Fruit fly (Drosophila melanogaster) whole organism, embryonic: ENCODE measurements around the gene AANATL3.

Experiments
- ATbp ChIP-seq: fragments of 200-800 bp; sonication (Bioruptor generic); optimal IDR thresholded peaks from 2 replicates; lab custom pipeline; 2017; ENCODE audit warnings: missing biosample characterization, mild to moderate bottlenecking, missing genetic modification characterization, missing genetic modification reagents
- Atf6 ChIP-seq: fragments of 200-800 bp; sonication (Bioruptor generic); IDR thresholded peaks from 2 replicates; pipeline ENCODE4 v1.3.6; 2022; ENCODE audit warnings: missing biosample characterization, missing genetic modification characterization
- CG1024 ChIP-seq: fragments of 200-800 bp; sonication (Bioruptor generic); IDR thresholded peaks from 2 replicates; pipeline ENCODE4 v1.3.6; 2022; ENCODE audit warnings: missing biosample characterization, missing genetic modification characterization
- CG10267 ChIP-seq: fragments of 200-800 bp; sonication (Bioruptor generic); optimal IDR thresholded peaks from 2 replicates; lab custom pipeline; 2018; ENCODE audit warnings: missing biosample characterization, mild to moderate bottlenecking, missing genetic modification characterization, moderate library complexity
- CG12104 ChIP-seq: fragments of 200-800 bp; sonication (Bioruptor generic); optimal IDR thresholded peaks from 3 replicates; lab custom pipeline; 2016; ENCODE audit warnings: missing biosample characterization, missing genetic modification characterization
- CG12942 ChIP-seq: fragments of 200-800 bp; sonication (Bioruptor generic); optimal IDR thresholded peaks from 3 replicates; lab custom pipeline; 2016; ENCODE audit warnings: missing biosample characterization, missing genetic modification characterization
- CG13296 ChIP-seq: fragments of 200-800 bp; sonication (Bioruptor generic); optimal IDR thresholded peaks from 3 replicates; lab custom pipeline; 2018; ENCODE audit warnings: missing biosample characterization, mild to moderate bottlenecking, missing genetic modification characterization
- CG13775 ChIP-seq: fragments of 200-800 bp; sonication (Bioruptor generic); optimal IDR thresholded peaks from 3 replicates; lab custom pipeline; 2017; ENCODE audit warnings: missing biosample characterization, mild to moderate bottlenecking, missing genetic modification characterization
- CG14667 ChIP-seq: fragments of 200-800 bp; sonication (Bioruptor generic); IDR thresholded peaks from 2 replicates; pipeline ENCODE4 v1.3.6; 2022; ENCODE audit warnings: missing biosample characterization, missing genetic modification characterization
- CG15011 ChIP-seq: fragments of 200-800 bp; sonication (Bioruptor generic); optimal IDR thresholded peaks from 3 replicates; lab custom pipeline; 2018; ENCODE audit warnings: missing biosample characterization, mild to moderate bottlenecking, missing genetic modification characterization
- CG16815 ChIP-seq: fragments of 200-800 bp; sonication (Bioruptor generic); optimal IDR thresholded peaks from 3 replicates; lab custom pipeline; 2017; ENCODE audit warnings: missing biosample characterization, mild to moderate bottlenecking, missing genetic modification characterization
- CG18011 ChIP-seq: fragments of 200-800 bp; sonication (Bioruptor generic); optimal IDR thresholded peaks from 2 replicates; lab custom pipeline; 2017; ENCODE audit warnings: missing biosample characterization, missing genetic modification characterization, mild to moderate bottlenecking, moderate library complexity, missing genotype
- CG18476 ChIP-seq: fragments of 200-800 bp; sonication (Bioruptor generic); optimal IDR thresholded peaks from 2 replicates; lab custom pipeline; 2016; ENCODE audit warnings: missing biosample characterization, mild to moderate bottlenecking, missing genetic modification characterization
- CG31388 ChIP-seq: fragments of 200-800 bp; sonication (Bioruptor generic); optimal IDR thresholded peaks from 2 replicates; lab custom pipeline; 2016; ENCODE audit warnings: missing biosample characterization, missing genetic modification characterization
- CG3281 ChIP-seq: fragments of 200-800 bp; sonication (Bioruptor generic); optimal IDR thresholded peaks from 3 replicates; lab custom pipeline; 2017; ENCODE audit warnings: missing biosample characterization, mild to moderate bottlenecking, missing genetic modification characterization
- CG34376 ChIP-seq: fragments of 200-800 bp; sonication (Bioruptor generic); optimal IDR thresholded peaks from 2 replicates; lab custom pipeline; 2018; ENCODE audit warnings: missing biosample characterization, mild to moderate bottlenecking, missing genetic modification characterization
- CG43689 ChIP-seq: fragments of 200-800 bp; sonication (Bioruptor generic); IDR thresholded peaks from 2 replicates; pipeline ENCODE4 v1.3.6; 2022; ENCODE audit warnings: missing biosample characterization, missing genetic modification characterization
- CG4424 ChIP-seq: fragments of 200-800 bp; sonication (Bioruptor generic); optimal IDR thresholded peaks from 3 replicates; lab custom pipeline; 2016; ENCODE audit warnings: missing biosample characterization, missing genetic modification characterization
- CG5245 ChIP-seq: fragments of 200-800 bp; sonication (Bioruptor generic); optimal IDR thresholded peaks from 3 replicates; lab custom pipeline; 2016; ENCODE audit warnings: missing biosample characterization, missing genetic modification characterization
- CG7556 ChIP-seq: fragments of 200-800 bp; sonication (Bioruptor generic); optimal IDR thresholded peaks from 2 replicates; lab custom pipeline; 2017; ENCODE audit warnings: missing biosample characterization, mild to moderate bottlenecking, missing genetic modification characterization
- CG7987 ChIP-seq: fragments of 200-800 bp; sonication (Bioruptor generic); optimal IDR thresholded peaks from 2 replicates; lab custom pipeline; 2018; ENCODE audit warnings: missing biosample characterization, mild to moderate bottlenecking, missing genetic modification characterization, moderate library complexity
- CG8089 ChIP-seq: fragments of 200-800 bp; sonication (Bioruptor generic); optimal IDR thresholded peaks from 3 replicates; lab custom pipeline; 2016; ENCODE audit warnings: missing biosample characterization, missing genetic modification characterization
- CHES-1-like ChIP-seq: fragments of 200-800 bp; sonication (Bioruptor generic); optimal IDR thresholded peaks from 2 replicates; lab custom pipeline; 2016; ENCODE audit warnings: missing biosample characterization, missing genetic modification characterization
- CoRest ChIP-seq: fragments of 200-800 bp; sonication (Bioruptor generic); optimal IDR thresholded peaks from 3 replicates; lab custom pipeline; 2018; ENCODE audit warnings: missing biosample characterization, mild to moderate bottlenecking, missing genetic modification characterization, moderate library complexity
- Deaf1 ChIP-seq: fragments of 200-800 bp; optimal IDR thresholded peaks from 3 replicates; lab custom pipeline; 2019; ENCODE audit warnings: missing biosample characterization, mild to moderate bottlenecking, missing genetic modification characterization, moderate library complexity
- Fer1 ChIP-seq: fragments of 200-800 bp; sonication (Bioruptor generic); optimal IDR thresholded peaks from 2 replicates; lab custom pipeline; 2017; ENCODE audit warnings: missing biosample characterization, mild to moderate bottlenecking, missing genetic modification characterization
- Fer3 ChIP-seq: fragments of 200-800 bp; sonication (Bioruptor generic); optimal IDR thresholded peaks from 2 replicates; lab custom pipeline; 2018; ENCODE audit warnings: missing biosample characterization, mild to moderate bottlenecking, missing genetic modification characterization, moderate library complexity
- Myb ChIP-seq: fragments of 200-800 bp; sonication (Bioruptor generic); optimal IDR thresholded peaks from 2 replicates; lab custom pipeline; 2016; ENCODE audit warnings: missing biosample characterization, missing genetic modification characterization
- PHDP ChIP-seq: fragments of 200-800 bp; sonication (Bioruptor generic); optimal IDR thresholded peaks from 3 replicates; lab custom pipeline; 2018; ENCODE audit warnings: missing biosample characterization, mild to moderate bottlenecking, missing genetic modification characterization, moderate library complexity
- Pdp1 ChIP-seq, 2 experiments: fragments of 200-800 bp; sonication (Bioruptor generic); optimal IDR thresholded peaks; 3 replicates each; lab custom pipeline; 2016; ENCODE audit warnings: missing biosample characterization in 2 of 2, missing genetic modification characterization in 2 of 2, mild to moderate bottlenecking in 1 of 2, moderate library complexity in 1 of 2
- Rfx ChIP-seq: fragments of 200-800 bp; sonication (Bioruptor generic); IDR thresholded peaks from 2 replicates; pipeline ENCODE4 v1.3.6; 2022; ENCODE audit warnings: missing biosample characterization, missing genetic modification characterization
- Rx ChIP-seq: fragments of 200-800 bp; sonication (Bioruptor generic); IDR thresholded peaks from 2 replicates; pipeline ENCODE4 v1.3.6; 2022; ENCODE audit warnings: missing biosample characterization, missing genetic modification characterization
- Sox100B ChIP-seq: fragments of 200-800 bp; sonication (Bioruptor generic); optimal IDR thresholded peaks from 3 replicates; lab custom pipeline; 2018; ENCODE audit warnings: missing biosample characterization, mild to moderate bottlenecking, missing genetic modification characterization
- TFAM ChIP-seq: fragments of 200-800 bp; sonication (Bioruptor generic); optimal IDR thresholded peaks from 2 replicates; lab custom pipeline; 2017; ENCODE audit warnings: missing biosample characterization, missing genetic modification characterization, inconsistent platforms
- Trl ChIP-seq, 3 experiments: fragments of >200 bp in 2 of 3; fragments of 200-800 bp in 1 of 3; sonication (Bioruptor generic) in 1 of 3; optimal IDR thresholded peaks; 2 replicates in 1 of 3; 3 replicates in 2 of 3; lab custom pipeline; 2016 to 2017; ENCODE audit warnings: missing biosample characterization in 1 of 3, missing genetic modification characterization in 1 of 3
- Xbp1 ChIP-seq: fragments of 200-800 bp; sonication (Bioruptor generic); optimal IDR thresholded peaks from 3 replicates; lab custom pipeline; 2016; ENCODE audit warnings: missing biosample characterization, mild to moderate bottlenecking, missing genetic modification characterization
- disco-r ChIP-seq: fragments of 200-800 bp; sonication (Bioruptor generic); optimal IDR thresholded peaks from 2 replicates; lab custom pipeline; 2016; ENCODE audit warnings: missing biosample characterization, missing genetic modification characterization
- ems ChIP-seq: fragments of 200-800 bp; sonication (Bioruptor generic); optimal IDR thresholded peaks from 3 replicates; lab custom pipeline; 2016; ENCODE audit warnings: missing biosample characterization, missing genetic modification characterization
- jumu ChIP-seq: fragments of 200-800 bp; sonication (Bioruptor generic); optimal IDR thresholded peaks from 3 replicates; lab custom pipeline; 2016; ENCODE audit warnings: missing biosample characterization, missing genetic modification characterization
- kni ChIP-seq: fragments of 200-800 bp; sonication (Bioruptor generic); optimal IDR thresholded peaks from 3 replicates; lab custom pipeline; 2017; ENCODE audit warnings: mild to moderate bottlenecking, missing biosample characterization, missing genetic modification reagents, missing genetic modification characterization
- lilli ChIP-seq: fragments of 200-800 bp; sonication (Bioruptor generic); optimal IDR thresholded peaks from 3 replicates; lab custom pipeline; 2016; ENCODE audit warnings: missing biosample characterization, missing genetic modification characterization
- odd ChIP-seq: fragments of 200-800 bp; sonication (Bioruptor generic); optimal IDR thresholded peaks from 2 replicates; lab custom pipeline; 2017; ENCODE audit warnings: missing biosample characterization, mild to moderate bottlenecking, missing genetic modification characterization
- onecut ChIP-seq: fragments of 200-800 bp; sonication (Bioruptor generic); IDR thresholded peaks from 2 replicates; pipeline ENCODE4 v1.3.6; 2022; ENCODE audit warnings: missing biosample characterization, missing genetic modification characterization
- org-1 ChIP-seq: fragments of 200-800 bp; sonication (Bioruptor generic); optimal IDR thresholded peaks from 2 replicates; lab custom pipeline; 2017; ENCODE audit warnings: missing biosample characterization, missing genetic modification characterization
- peb ChIP-seq: fragments of 200-800 bp; sonication (Bioruptor generic); IDR thresholded peaks from 2 replicates; pipeline ENCODE4 v1.3.6; 2022; ENCODE audit warnings: missing biosample characterization, missing genetic modification characterization
- sim ChIP-seq: fragments of 200-800 bp; sonication (Bioruptor generic); IDR thresholded peaks from 2 replicates; pipeline ENCODE4 v1.3.6; 2022; ENCODE audit warnings: missing biosample characterization, missing genetic modification characterization
- slp2 ChIP-seq: fragments of 200-800 bp; sonication (Bioruptor generic); optimal IDR thresholded peaks from 2 replicates; lab custom pipeline; 2016; ENCODE audit warnings: missing biosample characterization, missing genetic modification characterization
- sug ChIP-seq: fragments of 200-800 bp; optimal IDR thresholded peaks from 2 replicates; lab custom pipeline; 2019; ENCODE audit warnings: missing biosample characterization, mild to moderate bottlenecking, missing genetic modification characterization, moderate library complexity
- toy ChIP-seq: fragments of 200-800 bp; sonication (Bioruptor generic); IDR thresholded peaks from 2 replicates; pipeline ENCODE4 v1.3.6; 2022; ENCODE audit warnings: missing biosample characterization, missing genetic modification characterization
- zfh1 ChIP-seq: fragments of 200-800 bp; sonication (Bioruptor generic); IDR thresholded peaks from 3 replicates; pipeline ENCODE4 v1.3.6; 2022; ENCODE audit warnings: missing biosample characterization, missing genetic modification characterization

The AANATL3 gene

dm6 chr2L:20027382-20027919, 1.8 kb upstream of the AANATL3 start, which contains the start of gene sNPF (continued):
- TF ChIP-seq Deaf1 (tag; lab: Kevin White, UChicago) (peak; percentile 94), CG18011 (GFP tag; lab: Kevin White, UChicago) (peak; percentile 5), Fer3 (peak; percentile 7), disco-r (peak; percentile 8), kni (GFP tag; lab: Kevin White, UChicago) (no peak), Rx (GFP tag; lab: Robert Waterston, UW) (no peak), zfh1 (GFP tag; lab: Robert Waterston, UW) (0 out of 3 replicates have a peak, but pooled peaks have one; percentile 19), CG10267 (tag; lab: Kevin White, UChicago) (no peak), Pdp1 (GFP tag; optimal IDR thresholded peaks at IDR 0.05; lab: Kevin White, UChicago) (peak in 1 of 2 experiments; percentile 41), Rfx (peak; percentile 46), lilli (GFP tag; lab: Kevin White, UChicago) (peak; percentile 72), CG14667 (no peak), odd (GFP tag; lab: Kevin White, UChicago) (peak; percentile 1), CG16815 (peak; percentile 52), onecut (GFP tag; lab: Robert Waterston, UW) (no peak), CG13296 (peak; percentile 32), Atf6 (no peak), Xbp1 (GFP tag; lab: Kevin White, UChicago) (peak; percentile 44), TFAM (GFP tag; lab: Kevin White, UChicago) (no peak), Sox100B (GFP tag; lab: Kevin White, UChicago) (peak; percentile 38), peb (GFP tag; lab: Robert Waterston, UW) (no peak), toy (no peak), CG12942 (GFP tag; lab: Kevin White, UChicago) (peak; percentile 15), CG1024 (GFP tag; lab: Robert Waterston, UW) (no peak), CG15011 (GFP tag; lab: Kevin White, UChicago) (peak; percentile 37), CG12104 (peak; percentile 40), Myb (GFP tag; lab: Kevin White, UChicago) (peak; percentile 60), CG34376 (GFP tag; lab: Kevin White, UChicago) (peak; percentile 28), CHES-1-like (peak; percentile 71), CoRest (peak; percentile 69), Fer1 (GFP tag; lab: Kevin White, UChicago) (peak; percentile 74), jumu (GFP tag; lab: Kevin White, UChicago) (peak; percentile 45), CG7556 (peak; percentile 85), CG43689 (no peak), PHDP (tag; lab: Kevin White, UChicago) (peak; percentile 67), CG13775 (GFP tag; lab: Kevin White, UChicago) (peak; percentile 61), CG31388 (GFP tag; lab: Kevin White, UChicago) (no peak), CG4424 (no peak), sug (tag; lab: Kevin White, UChicago) (peak; percentile 49), CG18476 (GFP tag; lab: Kevin White, UChicago) (peak; percentile 28), CG3281 (GFP tag; lab: Kevin White, UChicago) (peak; percentile 62), CG5245 (no peak), CG8089 (GFP tag; lab: Kevin White, UChicago) (peak; percentile 22), ems (GFP tag; lab: Kevin White, UChicago) (peak; percentile 40), org-1 (GFP tag; lab: Kevin White, UChicago) (peak; percentile 71), slp2 (peak; percentile 19), Trl (optimal IDR thresholded peaks at IDR 0.05; lab: Kevin White, UChicago) (no peak), Trl (GFP tag; optimal IDR thresholded peaks at IDR 0.05; lab: Kevin White, UChicago) (peak; percentile 41), CG7987 (no peak), ATbp (GFP tag; lab: Kevin White, UChicago) (peak; percentile 28), sim (GFP tag; lab: Robert Waterston, UW) (no peak)
